Worm (Caenorhabditis elegans) whole organism, L4 larva: Measurements from ENCODE around the gene C15H11.13.

Experiments
- aly-2 ChIP-seq: sonication (generic microtip); optimal IDR thresholded peaks from 2 replicates; lab custom pipeline; 2018; ENCODE audit warnings: missing biosample characterization, missing genetic modification characterization
- mdl-1 ChIP-seq, 2 experiments: fragments of 150-350 bp in 1 of 2; sonication (generic microtip) in 1 of 2; optimal IDR thresholded peaks; 2 replicates each; lab custom pipeline; 2014 to 2017; ENCODE audit warnings: missing biosample characterization in 2 of 2, missing genetic modification characterization in 2 of 2
- ztf-11 ChIP-seq: fragments of 150-350 bp; optimal IDR thresholded peaks from 2 replicates; lab custom pipeline; 2014; ENCODE audit warnings: missing biosample characterization, missing genetic modification characterization

ce11 chrV:14350498-14350897, 44.3 kb upstream of the C15H11.13 start:
- TF ChIP-seq aly-2 (tag; lab: Kevin White, UChicago) (no peak), ztf-11 (tag; lab: Kevin White, UChicago) (no peak), mdl-1 (tag; optimal IDR thresholded peaks at IDR 0.05; lab: Kevin White, UChicago) (no peak)
